Worm (Caenorhabditis elegans): ENCODE measurements around the gene srh-276.

Gene srh-276

ce11 chrV:15517413-15517812 lies 11.8 kb upstream of the srh-276 start, which contains the start of gene F21A3.3:
F21A3.3 (plus strand) TSS chrV:15517713.
- TF ChIP-seq ref-1 (GFP tag; conservative IDR thresholded peaks at IDR 0.05) = no peak
- TF ChIP-seq ztf-23 (GFP tag; IDR thresholded peaks at IDR 0.05) = no peak
- no peak for TF ChIP-seq klf-2 (GFP tag; conservative IDR thresholded peaks at IDR 0.05)
- no peak for TF ChIP-seq ztf-29 (GFP tag; IDR thresholded peaks at IDR 0.05)
- TF ChIP-seq flt-1 (GFP tag; IDR thresholded peaks at IDR 0.05) = no peak
- no peak for TF ChIP-seq T22C8.4 (GFP tag; IDR thresholded peaks at IDR 0.05)
- TF ChIP-seq tab-1 (GFP tag; IDR thresholded peaks at IDR 0.05) = no peak
- no peak for TF ChIP-seq cog-1 (tag; optimal IDR thresholded peaks at IDR 0.05)
- no peak for TF ChIP-seq med-1 (GFP tag; optimal IDR thresholded peaks at IDR 0.05; ENCODE audit: insufficient read depth)

- no peak for TF ChIP-seq med-1 (GFP tag; optimal IDR thresholded peaks at IDR 0.05; ENCODE audit: insufficient read depth)
- TF ChIP-seq tab-1 (GFP tag; IDR thresholded peaks at IDR 0.05) = no peak
- TF ChIP-seq ztf-29 (GFP tag; IDR thresholded peaks at IDR 0.05) = no peak
- TF ChIP-seq ztf-23 (GFP tag; IDR thresholded peaks at IDR 0.05) = no peak
- no peak for TF ChIP-seq T22C8.4 (GFP tag; IDR thresholded peaks at IDR 0.05)
- TF ChIP-seq ref-1 (GFP tag; conservative IDR thresholded peaks at IDR 0.05) = no peak
- no peak for TF ChIP-seq flt-1 (GFP tag; IDR thresholded peaks at IDR 0.05)
- no peak for TF ChIP-seq klf-2 (GFP tag; conservative IDR thresholded peaks at IDR 0.05)
- TF ChIP-seq cog-1 (tag; optimal IDR thresholded peaks at IDR 0.05) = no peak
Observed at ce11 chrV:15519845-15520244, 9.3 kb upstream of the srh-276 start.

ce11 chrV:15520398-15520797 lies 8.8 kb upstream of the srh-276 start:
- TF ChIP-seq T22C8.4 (GFP tag; IDR thresholded peaks at IDR 0.05) (no peak), ztf-29 (GFP tag; IDR thresholded peaks at IDR 0.05) (no peak), flt-1 (GFP tag; IDR thresholded peaks at IDR 0.05) (no peak), med-1 (GFP tag; optimal IDR thresholded peaks at IDR 0.05; ENCODE audit: insufficient read depth) (no peak), tab-1 (GFP tag; IDR thresholded peaks at IDR 0.05) (no peak), cog-1 (tag; optimal IDR thresholded peaks at IDR 0.05) (no peak), ztf-23 (GFP tag; IDR thresholded peaks at IDR 0.05) (no peak), ref-1 (GFP tag; conservative IDR thresholded peaks at IDR 0.05) (no peak), klf-2 (GFP tag; conservative IDR thresholded peaks at IDR 0.05) (no peak)

- TF ChIP-seq klf-2 (GFP tag; conservative IDR thresholded peaks at IDR 0.05) (no peak), ref-1 (GFP tag; conservative IDR thresholded peaks at IDR 0.05) (no peak), ztf-29 (GFP tag; IDR thresholded peaks at IDR 0.05) (no peak), tab-1 (GFP tag; IDR thresholded peaks at IDR 0.05) (no peak), T22C8.4 (GFP tag; IDR thresholded peaks at IDR 0.05) (no peak), cog-1 (tag; optimal IDR thresholded peaks at IDR 0.05) (no peak), ztf-23 (GFP tag; IDR thresholded peaks at IDR 0.05) (no peak), med-1 (GFP tag; optimal IDR thresholded peaks at IDR 0.05; ENCODE audit: insufficient read depth) (no peak), flt-1 (GFP tag; IDR thresholded peaks at IDR 0.05) (no peak)
Observed at ce11 chrV:15521920-15522319, 7.2 kb upstream of the srh-276 start, which contains the start of gene lgc-31. lgc-31 (minus strand) TSS chrV:15522020.

- TF ChIP-seq cog-1 (tag; optimal IDR thresholded peaks at IDR 0.05) = no peak
- TF ChIP-seq ref-1 (GFP tag; conservative IDR thresholded peaks at IDR 0.05) = no peak
- no peak for TF ChIP-seq ztf-23 (GFP tag; IDR thresholded peaks at IDR 0.05)
- TF ChIP-seq tab-1 (GFP tag; IDR thresholded peaks at IDR 0.05) = no peak
- no peak for TF ChIP-seq flt-1 (GFP tag; IDR thresholded peaks at IDR 0.05)
- TF ChIP-seq med-1 (GFP tag; optimal IDR thresholded peaks at IDR 0.05; ENCODE audit: insufficient read depth) = no peak
- no peak for TF ChIP-seq T22C8.4 (GFP tag; IDR thresholded peaks at IDR 0.05)
- TF ChIP-seq klf-2 (GFP tag; conservative IDR thresholded peaks at IDR 0.05) = no peak
- no peak for TF ChIP-seq ztf-29 (GFP tag; IDR thresholded peaks at IDR 0.05)
Observed at ce11 chrV:15533096-15533495, 3.9 kb downstream of the srh-276 start, which contains the start of gene F21A3.11. F21A3.11 (minus strand) TSS chrV:15533212.

- TF ChIP-seq T22C8.4 (GFP tag; IDR thresholded peaks at IDR 0.05) = no peak
- TF ChIP-seq med-1 (GFP tag; optimal IDR thresholded peaks at IDR 0.05; ENCODE audit: insufficient read depth) = no peak
- no peak for TF ChIP-seq flt-1 (GFP tag; IDR thresholded peaks at IDR 0.05)
- TF ChIP-seq ztf-29 (GFP tag; IDR thresholded peaks at IDR 0.05) = no peak
- TF ChIP-seq ref-1 (GFP tag; conservative IDR thresholded peaks at IDR 0.05) = no peak
Observed at ce11 chrV:15533864-15534263, 4.7 kb downstream of the srh-276 start, which contains the start of gene F21A3.2. F21A3.2 (minus strand) TSS chrV:15533964.

ce11 chrV:15536320-15536719 lies 7.2 kb downstream of the srh-276 start, which contains the start of gene F21A3.4:
F21A3.4 (plus strand) TSS chrV:15536620.
- no peak for TF ChIP-seq tab-1 (GFP tag; IDR thresholded peaks at IDR 0.05)
- TF ChIP-seq flt-1 (GFP tag; IDR thresholded peaks at IDR 0.05) = no peak
- no peak for TF ChIP-seq cog-1 (tag; optimal IDR thresholded peaks at IDR 0.05)
- no peak for TF ChIP-seq ztf-23 (GFP tag; IDR thresholded peaks at IDR 0.05)

ce11 chrV:15537923-15538322 lies 8.8 kb downstream of the srh-276 start, which contains the start of gene prde-1:
prde-1 (plus strand) TSS chrV:15538244.
- TF ChIP-seq med-1 (GFP tag; optimal IDR thresholded peaks at IDR 0.05; ENCODE audit: insufficient read depth) = no peak
- no peak for TF ChIP-seq klf-2 (GFP tag; conservative IDR thresholded peaks at IDR 0.05)
- TF ChIP-seq ztf-23 (GFP tag; IDR thresholded peaks at IDR 0.05) = no peak
- TF ChIP-seq cog-1 (tag; optimal IDR thresholded peaks at IDR 0.05) = no peak
- no peak for TF ChIP-seq tab-1 (GFP tag; IDR thresholded peaks at IDR 0.05)
- no peak for TF ChIP-seq ztf-29 (GFP tag; IDR thresholded peaks at IDR 0.05)
- TF ChIP-seq ref-1 (GFP tag; conservative IDR thresholded peaks at IDR 0.05) = no peak
- no peak for TF ChIP-seq T22C8.4 (GFP tag; IDR thresholded peaks at IDR 0.05)
- no peak for TF ChIP-seq flt-1 (GFP tag; IDR thresholded peaks at IDR 0.05)

- TF ChIP-seq flt-1 (GFP tag; IDR thresholded peaks at IDR 0.05) = no peak
- no peak for TF ChIP-seq T22C8.4 (GFP tag; IDR thresholded peaks at IDR 0.05)
- TF ChIP-seq ztf-29 (GFP tag; IDR thresholded peaks at IDR 0.05) = no peak
- TF ChIP-seq tab-1 (GFP tag; IDR thresholded peaks at IDR 0.05) = no peak
Observed at ce11 chrV:15543252-15543651, 14.1 kb downstream of the srh-276 start.

- TF ChIP-seq T22C8.4 (GFP tag; IDR thresholded peaks at IDR 0.05) (no peak), ztf-23 (GFP tag; IDR thresholded peaks at IDR 0.05) (no peak), med-1 (GFP tag; optimal IDR thresholded peaks at IDR 0.05; ENCODE audit: insufficient read depth) (no peak), klf-2 (GFP tag; conservative IDR thresholded peaks at IDR 0.05) (no peak), ref-1 (GFP tag; conservative IDR thresholded peaks at IDR 0.05) (no peak)
Observed at ce11 chrV:15544898-15545297, 15.7 kb downstream of the srh-276 start, which contains the start of gene glb-14. glb-14 (minus strand) TSS chrV:15544994.

All from whole organism, midembryonic.